Fruit fly (Drosophila melanogaster) whole organism, pupa: ENCODE results near the gene Nasp.

ENCODE experiments used
- CG10348 ChIP-seq: fragments of 200-800 bp; sonication (Bioruptor generic); IDR thresholded peaks from 2 replicates; pipeline ENCODE4 v1.3.6; 2022; ENCODE audit warnings: missing biosample characterization, missing genetic modification characterization
- CG12605 ChIP-seq: fragments of 200-800 bp; sonication (Bioruptor generic); IDR thresholded peaks from 2 replicates; pipeline ENCODE4 v1.3.6; 2022; ENCODE audit warnings: missing biosample characterization, missing genetic modification characterization
- CG13204 ChIP-seq: fragments of 200-800 bp; sonication (Bioruptor generic); optimal IDR thresholded peaks from 2 replicates; lab custom pipeline; 2018; ENCODE audit warnings: missing biosample characterization, mild to moderate bottlenecking, missing genetic modification characterization, moderate library complexity
- CG14655 ChIP-seq: fragments of 200-800 bp; sonication (Bioruptor generic); optimal IDR thresholded peaks from 3 replicates; lab custom pipeline; 2017; ENCODE audit warnings: mild to moderate bottlenecking, missing biosample characterization, missing genetic modification reagents, missing genetic modification characterization
- CG15710 ChIP-seq: fragments of 200-800 bp; sonication (Bioruptor generic); optimal IDR thresholded peaks from 2 replicates; lab custom pipeline; 2018; ENCODE audit warnings: missing biosample characterization, mild to moderate bottlenecking, missing genetic modification characterization, moderate library complexity
- CG17806 ChIP-seq: fragments of 200-800 bp; sonication (Bioruptor generic); optimal IDR thresholded peaks from 2 replicates; lab custom pipeline; 2018; ENCODE audit warnings: missing biosample characterization, mild to moderate bottlenecking, missing genetic modification characterization, moderate library complexity
- CG32121 ChIP-seq: fragments of 200-800 bp; sonication (Bioruptor generic); IDR thresholded peaks from 2 replicates; pipeline ENCODE4 v1.3.6; 2022; ENCODE audit warnings: missing biosample characterization, missing genetic modification characterization
- CG34367 ChIP-seq: fragments of 200-800 bp; sonication (Bioruptor generic); optimal IDR thresholded peaks from 2 replicates; lab custom pipeline; 2018; ENCODE audit warnings: missing biosample characterization, mild to moderate bottlenecking, missing genetic modification characterization
- CG4496 ChIP-seq: fragments of 200-800 bp; sonication (Bioruptor generic); IDR thresholded peaks from 3 replicates; pipeline ENCODE4 v1.3.6; 2022; ENCODE audit warnings: missing biosample characterization, missing genetic modification characterization
- CG8159 ChIP-seq: fragments of 200-800 bp; sonication (Bioruptor generic); optimal IDR thresholded peaks from 3 replicates; lab custom pipeline; 2018; ENCODE audit warnings: missing biosample characterization, mild to moderate bottlenecking, missing genetic modification characterization, moderate library complexity
- CG8301 ChIP-seq: fragments of 200-800 bp; sonication (Bioruptor generic); optimal IDR thresholded peaks from 2 replicates; lab custom pipeline; 2018; ENCODE audit warnings: missing biosample characterization, mild to moderate bottlenecking, missing genetic modification characterization
- CG9948 ChIP-seq: fragments of 200-800 bp; sonication (Bioruptor generic); optimal IDR thresholded peaks from 2 replicates; lab custom pipeline; 2018; ENCODE audit warnings: missing biosample characterization, mild to moderate bottlenecking, missing genetic modification characterization, moderate library complexity
- D1 ChIP-seq: fragments of 200-800 bp; sonication (Bioruptor generic); optimal IDR thresholded peaks from 2 replicates; lab custom pipeline; 2018; ENCODE audit warnings: missing biosample characterization, mild to moderate bottlenecking, missing genetic modification characterization, moderate library complexity
- EcR ChIP-seq: fragments of 200-800 bp; sonication (Bioruptor generic); optimal IDR thresholded peaks from 3 replicates; lab custom pipeline; 2019; ENCODE audit warnings: missing biosample characterization, missing genetic modification characterization, mild to moderate bottlenecking, moderate library complexity, missing genetic modification reagents
- Ets98B ChIP-seq: fragments of 200-800 bp; sonication (Bioruptor generic); IDR thresholded peaks from 2 replicates; pipeline ENCODE4 v1.3.6; 2022; ENCODE audit warnings: missing biosample characterization, missing genetic modification characterization
- Pif1A ChIP-seq: fragments of 200-800 bp; sonication (Bioruptor generic); optimal IDR thresholded peaks from 3 replicates; lab custom pipeline; 2016; ENCODE audit warnings: missing biosample characterization, missing genetic modification characterization
- Pif1B ChIP-seq: fragments of 200-800 bp; sonication (Bioruptor generic); optimal IDR thresholded peaks from 3 replicates; lab custom pipeline; 2016; ENCODE audit warnings: missing biosample characterization, missing genetic modification characterization
- Snoo ChIP-seq: fragments of 200-800 bp; sonication (Bioruptor generic); optimal IDR thresholded peaks from 3 replicates; lab custom pipeline; 2017; ENCODE audit warnings: missing biosample characterization, mild to moderate bottlenecking, missing genetic modification characterization, inconsistent platforms
- fd96Ca ChIP-seq: fragments of 200-800 bp; sonication (Bioruptor generic); IDR thresholded peaks from 3 replicates; pipeline ENCODE4 v1.3.6; 2022; ENCODE audit warnings: missing biosample characterization, missing genetic modification characterization
- gl ChIP-seq: fragments of 200-800 bp; sonication (Bioruptor generic); optimal IDR thresholded peaks from 2 replicates; lab custom pipeline; 2018; ENCODE audit warnings: missing biosample characterization, mild to moderate bottlenecking, missing genetic modification characterization
- rn ChIP-seq: fragments of 200-800 bp; sonication (Bioruptor generic); IDR thresholded peaks from 2 replicates; pipeline ENCODE4 v1.3.6; 2022; ENCODE audit warnings: missing biosample characterization, missing genetic modification characterization

The Nasp gene

dm6 chr3R:8747134-8747870 is at the start of gene Nasp, which contains the start of gene CG9801:
Gene Nasp (plus strand): TSS chr3R:8747798.
Gene CG9801 (minus strand): TSS chr3R:8747675.
- peak; percentile 21 for TF ChIP-seq Snoo (tag; lab: Kevin White, UChicago)
- no peak for TF ChIP-seq CG17806 (tag; lab: Kevin White, UChicago)
- peak; percentile 2 for TF ChIP-seq CG9948 (tag; lab: Kevin White, UChicago)
- peak; percentile 17; the same call in 1 of the 2 replicates for TF ChIP-seq Ets98B (GFP tag; lab: Robert Waterston, UW)
- 0 out of 2 replicates have a peak, but pooled peaks have one; percentile 6 for TF ChIP-seq CG12605 (GFP tag; lab: Robert Waterston, UW)
- no peak; the same call in 2 of the 3 replicates for TF ChIP-seq fd96Ca (GFP tag; lab: Robert Waterston, UW)
- TF ChIP-seq Pif1A = peak; percentile 18
- no peak for TF ChIP-seq Pif1B (GFP tag; lab: Kevin White, UChicago)
- no peak for TF ChIP-seq EcR (GFP tag; lab: Kevin White, UChicago)

dm6 chr3R:8699230-8699629 is 48.4 kb upstream of the Nasp start:
- no peak for TF ChIP-seq Pif1B (GFP tag; lab: Kevin White, UChicago)
- no peak for TF ChIP-seq Ets98B (GFP tag; lab: Robert Waterston, UW)
- TF ChIP-seq gl (tag; lab: Kevin White, UChicago) = no peak
- TF ChIP-seq Snoo (tag; lab: Kevin White, UChicago) = no peak
- no peak for TF ChIP-seq CG14655
- no peak for TF ChIP-seq CG8159 (tag; lab: Kevin White, UChicago)
- no peak for TF ChIP-seq Pif1A
- no peak for TF ChIP-seq CG9948 (tag; lab: Kevin White, UChicago)
- no peak for TF ChIP-seq CG13204 (GFP tag; lab: Kevin White, UChicago)

dm6 chr3R:8700660-8701059 is 46.9 kb upstream of the Nasp start:
- TF ChIP-seq CG34367 = no peak
- no peak for TF ChIP-seq Pif1A
- no peak for TF ChIP-seq Snoo (tag; lab: Kevin White, UChicago)
- TF ChIP-seq fd96Ca (GFP tag; lab: Robert Waterston, UW) = no peak
- no peak for TF ChIP-seq CG8301 (tag; lab: Kevin White, UChicago)
- no peak for TF ChIP-seq rn (GFP tag; lab: Robert Waterston, UW)
- TF ChIP-seq Pif1B (GFP tag; lab: Kevin White, UChicago) = no peak
- no peak for TF ChIP-seq CG32121 (GFP tag; lab: Robert Waterston, UW)
- no peak for TF ChIP-seq CG8159 (tag; lab: Kevin White, UChicago)
- TF ChIP-seq CG12605 (GFP tag; lab: Robert Waterston, UW) = no peak
- TF ChIP-seq CG4496 = no peak
- TF ChIP-seq EcR (GFP tag; lab: Kevin White, UChicago) = no peak
- TF ChIP-seq Ets98B (GFP tag; lab: Robert Waterston, UW) = no peak
- TF ChIP-seq D1 = no peak
- no peak for TF ChIP-seq CG10348 (GFP tag; lab: Robert Waterston, UW)
- TF ChIP-seq CG13204 (GFP tag; lab: Kevin White, UChicago) = no peak

dm6 chr3R:8701197-8701596 is 46.4 kb upstream of the Nasp start:
- no peak for TF ChIP-seq gl (tag; lab: Kevin White, UChicago)
- TF ChIP-seq CG14655 = no peak
- no peak for TF ChIP-seq CG4496

- no peak for TF ChIP-seq CG34367
These were observed 42.9 kb upstream of the Nasp start for dm6 chr3R:8704669-8705068.

- TF ChIP-seq CG10348 (GFP tag; lab: Robert Waterston, UW) = no peak
- TF ChIP-seq CG8159 (tag; lab: Kevin White, UChicago) = peak; percentile 53
- TF ChIP-seq CG17806 (tag; lab: Kevin White, UChicago) = no peak
- no peak for TF ChIP-seq CG32121 (GFP tag; lab: Robert Waterston, UW)
- TF ChIP-seq EcR (GFP tag; lab: Kevin White, UChicago) = no peak
- TF ChIP-seq CG8301 (tag; lab: Kevin White, UChicago) = no peak
- TF ChIP-seq fd96Ca (GFP tag; lab: Robert Waterston, UW) = no peak
- TF ChIP-seq Pif1B (GFP tag; lab: Kevin White, UChicago) = peak; percentile 13
- TF ChIP-seq rn (GFP tag; lab: Robert Waterston, UW) = no peak
- TF ChIP-seq D1 = no peak
- TF ChIP-seq CG12605 (GFP tag; lab: Robert Waterston, UW) = peak; percentile 57; the same call in 1 of the 2 replicates
- peak; percentile 36 for TF ChIP-seq CG34367
- no peak for TF ChIP-seq CG4496
- TF ChIP-seq CG14655 = peak; percentile 38
- TF ChIP-seq Snoo (tag; lab: Kevin White, UChicago) = no peak
- TF ChIP-seq CG13204 (GFP tag; lab: Kevin White, UChicago) = peak; percentile 30
- peak; percentile 78 for TF ChIP-seq gl (tag; lab: Kevin White, UChicago)
- no peak for TF ChIP-seq Ets98B (GFP tag; lab: Robert Waterston, UW)
- no peak for TF ChIP-seq CG9948 (tag; lab: Kevin White, UChicago)
- TF ChIP-seq CG15710 = no peak
- TF ChIP-seq Pif1A = peak; percentile 33
These were observed 42.1 kb upstream of the Nasp start for dm6 chr3R:8705323-8706097.
